Fruit fly (Drosophila melanogaster): ENCODE results near the gene ftz.

Gene ftz

dm6 chr3R:6870836-6871235 lies 6.7 kb downstream of the ftz start:
- TF ChIP-seq h (optimal IDR thresholded peaks at IDR 0.05) (no peak), psq (optimal IDR thresholded peaks at IDR 0.05) (no peak), Myc (optimal IDR thresholded peaks at IDR 0.05) (no peak), Sin3A (optimal IDR thresholded peaks at IDR 0.05) (no peak), insv (optimal IDR thresholded peaks at IDR 0.05) (no peak), ttk (optimal IDR thresholded peaks at IDR 0.05) (no peak)

dm6 chr3R:6881264-6882014 lies 17.3 kb downstream of the ftz start:
- TF ChIP-seq insv (optimal IDR thresholded peaks at IDR 0.05) (no peak), psq (optimal IDR thresholded peaks at IDR 0.05) (no peak), Myc (optimal IDR thresholded peaks at IDR 0.05) (no peak), Sin3A (optimal IDR thresholded peaks at IDR 0.05) (no peak), ttk (optimal IDR thresholded peaks at IDR 0.05) (no peak), h (optimal IDR thresholded peaks at IDR 0.05) (no peak)

DNA sequence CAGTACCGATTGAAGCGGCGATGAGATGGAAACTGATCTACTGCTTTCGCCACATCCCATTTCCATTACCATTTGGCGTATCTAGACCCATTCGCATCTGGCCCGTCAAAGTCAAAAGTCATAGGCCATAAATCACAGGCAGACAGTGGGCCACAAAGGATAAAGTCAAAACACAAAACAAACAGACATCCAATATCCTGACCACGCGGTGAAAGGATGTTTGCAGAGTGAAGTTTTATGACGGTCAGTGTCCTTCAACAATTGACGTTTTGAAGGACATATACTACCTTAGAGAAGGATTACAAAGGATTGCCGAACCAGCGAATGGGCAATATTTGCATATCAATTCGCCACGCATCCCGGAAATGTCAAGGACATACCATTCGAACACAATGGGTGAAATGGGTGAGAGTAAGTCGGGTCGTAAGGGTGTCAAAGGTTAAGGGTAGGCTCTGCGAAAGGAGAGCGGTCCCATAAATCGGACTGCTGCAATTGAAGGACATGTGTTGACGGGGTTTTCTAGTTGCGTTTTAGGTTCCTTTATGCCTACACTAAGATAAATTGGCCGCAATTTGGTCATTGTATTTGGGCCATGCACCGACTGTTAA lies 21.2 kb downstream of the ftz start:
- TF ChIP-seq Myc (optimal IDR thresholded peaks at IDR 0.05) = no peak
- TF ChIP-seq insv (optimal IDR thresholded peaks at IDR 0.05) = no peak
- no peak for TF ChIP-seq Sin3A (optimal IDR thresholded peaks at IDR 0.05)
- no peak for TF ChIP-seq h (optimal IDR thresholded peaks at IDR 0.05)
- no peak for TF ChIP-seq ttk (optimal IDR thresholded peaks at IDR 0.05)
- TF ChIP-seq psq (optimal IDR thresholded peaks at IDR 0.05) = no peak

- TF ChIP-seq insv (optimal IDR thresholded peaks at IDR 0.05) (no peak), Myc (optimal IDR thresholded peaks at IDR 0.05) (no peak), psq (optimal IDR thresholded peaks at IDR 0.05) (no peak), h (optimal IDR thresholded peaks at IDR 0.05) (no peak)
These were observed 24.7 kb downstream of the ftz start for dm6 chr3R:6888795-6889194.

- TF ChIP-seq insv (optimal IDR thresholded peaks at IDR 0.05) = no peak
- no peak for TF ChIP-seq h (optimal IDR thresholded peaks at IDR 0.05)
- no peak for TF ChIP-seq psq (optimal IDR thresholded peaks at IDR 0.05)
- TF ChIP-seq Sin3A (optimal IDR thresholded peaks at IDR 0.05) = no peak
- no peak for TF ChIP-seq ttk (optimal IDR thresholded peaks at IDR 0.05)
- TF ChIP-seq Myc (optimal IDR thresholded peaks at IDR 0.05) = no peak
These were observed 29.0 kb downstream of the ftz start for dm6 chr3R:6893137-6893578.

- TF ChIP-seq Myc (optimal IDR thresholded peaks at IDR 0.05) (no peak), Sin3A (optimal IDR thresholded peaks at IDR 0.05) (no peak), insv (optimal IDR thresholded peaks at IDR 0.05) (no peak), h (optimal IDR thresholded peaks at IDR 0.05) (no peak), ttk (optimal IDR thresholded peaks at IDR 0.05) (no peak)
These were observed 34.8 kb downstream of the ftz start for dm6 chr3R:6898922-6899321.

DNA sequence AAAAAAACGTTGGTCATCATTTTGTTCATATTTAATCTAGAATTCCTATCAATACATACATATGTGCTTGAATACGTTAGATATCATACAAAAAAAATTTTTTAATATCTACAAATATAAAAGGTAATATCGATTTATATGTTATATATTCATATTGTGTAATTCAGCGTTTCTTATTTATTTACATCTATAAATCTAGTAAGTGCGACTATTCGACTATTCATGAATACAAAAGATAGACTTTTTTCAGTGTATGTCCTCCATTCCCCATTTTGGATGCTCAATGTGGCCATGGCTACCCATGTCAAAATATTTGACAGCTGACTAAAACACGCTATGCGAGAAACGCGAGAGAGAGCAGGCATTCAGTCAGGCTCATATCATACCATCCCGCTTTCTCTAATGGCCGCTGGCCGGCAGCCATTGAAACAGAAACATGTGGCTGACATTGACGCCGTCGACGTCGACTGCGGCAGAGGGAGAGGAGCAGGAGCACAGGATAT lies 39.2 kb downstream of the ftz start:
- TF ChIP-seq ttk (optimal IDR thresholded peaks at IDR 0.05) (no peak), Sin3A (optimal IDR thresholded peaks at IDR 0.05) (no peak), h (optimal IDR thresholded peaks at IDR 0.05) (no peak), psq (optimal IDR thresholded peaks at IDR 0.05) (no peak), Myc (optimal IDR thresholded peaks at IDR 0.05) (no peak), insv (optimal IDR thresholded peaks at IDR 0.05) (no peak)

DNA sequence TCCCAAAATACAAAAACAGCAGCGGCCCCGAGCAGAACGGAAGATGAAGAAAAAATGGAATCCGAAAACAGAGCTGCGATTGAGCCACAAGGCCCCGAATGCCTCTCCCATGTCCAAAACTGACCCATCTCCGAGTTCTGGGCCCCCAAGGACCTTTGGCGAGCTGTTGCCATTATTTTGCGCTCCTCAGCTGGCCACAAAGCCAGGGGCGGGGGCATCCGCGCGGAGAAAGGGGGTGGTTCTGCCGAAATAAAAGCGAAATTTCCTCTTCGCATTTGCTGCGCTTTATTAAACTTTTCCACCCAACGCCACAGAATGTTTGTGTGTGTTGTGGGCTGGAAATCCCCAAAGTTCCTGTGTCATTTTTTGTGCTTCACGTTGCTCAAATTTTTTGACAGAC lies 40.2 kb downstream of the ftz start:
- no peak for TF ChIP-seq Myc (optimal IDR thresholded peaks at IDR 0.05)
- TF ChIP-seq insv (optimal IDR thresholded peaks at IDR 0.05) = no peak
- no peak for TF ChIP-seq psq (optimal IDR thresholded peaks at IDR 0.05)

- no peak for TF ChIP-seq ttk (optimal IDR thresholded peaks at IDR 0.05)
- TF ChIP-seq insv (optimal IDR thresholded peaks at IDR 0.05) = no peak
- no peak for TF ChIP-seq psq (optimal IDR thresholded peaks at IDR 0.05)
- TF ChIP-seq Sin3A (optimal IDR thresholded peaks at IDR 0.05) = no peak
- TF ChIP-seq Myc (optimal IDR thresholded peaks at IDR 0.05) = no peak
These were observed 44.0 kb downstream of the ftz start for dm6 chr3R:6908105-6908504.

- no peak for TF ChIP-seq h (optimal IDR thresholded peaks at IDR 0.05)
- TF ChIP-seq Myc (optimal IDR thresholded peaks at IDR 0.05) = no peak
- no peak for TF ChIP-seq psq (optimal IDR thresholded peaks at IDR 0.05)
- no peak for TF ChIP-seq insv (optimal IDR thresholded peaks at IDR 0.05)
- no peak for TF ChIP-seq ttk (optimal IDR thresholded peaks at IDR 0.05)
- TF ChIP-seq Sin3A (optimal IDR thresholded peaks at IDR 0.05) = no peak
These were observed 45.3 kb downstream of the ftz start for dm6 chr3R:6909418-6909817.

DNA sequence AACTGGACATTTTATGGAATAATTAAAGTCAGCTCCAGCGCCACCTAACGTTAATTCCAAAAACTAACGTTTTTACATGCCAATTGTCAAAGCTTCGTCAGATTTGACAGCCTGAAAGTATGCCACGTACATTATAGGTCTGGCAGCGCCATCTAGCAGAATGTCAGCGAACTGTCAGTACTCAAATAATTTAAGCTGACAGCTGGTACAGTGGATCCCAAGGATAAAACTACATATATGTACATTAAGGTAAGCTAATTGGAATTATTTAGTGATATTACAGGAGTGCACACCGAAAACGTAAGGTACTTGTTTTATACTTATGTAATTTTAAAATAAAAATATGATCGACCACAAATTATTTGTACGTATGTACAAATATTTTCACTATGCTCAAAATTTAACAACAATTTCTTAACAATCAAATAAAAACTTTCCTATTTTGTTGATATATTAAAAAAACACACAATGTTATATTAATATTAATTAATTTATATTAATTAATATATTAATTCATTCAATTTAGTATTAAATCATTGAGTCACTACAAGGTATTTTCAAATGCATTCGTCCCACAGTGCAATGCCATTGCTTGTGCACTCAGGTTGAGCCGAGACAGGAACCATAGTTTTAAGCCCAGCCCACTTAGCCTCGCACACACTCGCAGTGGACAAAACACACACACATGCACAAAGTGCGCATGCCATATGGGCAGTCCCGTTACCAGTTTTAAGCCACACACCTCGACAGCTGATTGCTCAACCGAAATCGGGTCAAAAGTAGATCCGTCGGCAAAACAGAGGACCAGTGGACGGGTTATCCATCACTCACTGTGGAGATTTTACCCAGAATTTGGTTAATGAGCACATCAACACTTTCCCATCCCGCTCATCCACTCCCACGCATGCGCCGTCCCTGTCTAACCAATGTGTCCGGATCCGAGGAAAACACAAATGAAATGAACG lies 48.4 kb downstream of the ftz start:
- no peak for TF ChIP-seq ttk (optimal IDR thresholded peaks at IDR 0.05)

DNA sequence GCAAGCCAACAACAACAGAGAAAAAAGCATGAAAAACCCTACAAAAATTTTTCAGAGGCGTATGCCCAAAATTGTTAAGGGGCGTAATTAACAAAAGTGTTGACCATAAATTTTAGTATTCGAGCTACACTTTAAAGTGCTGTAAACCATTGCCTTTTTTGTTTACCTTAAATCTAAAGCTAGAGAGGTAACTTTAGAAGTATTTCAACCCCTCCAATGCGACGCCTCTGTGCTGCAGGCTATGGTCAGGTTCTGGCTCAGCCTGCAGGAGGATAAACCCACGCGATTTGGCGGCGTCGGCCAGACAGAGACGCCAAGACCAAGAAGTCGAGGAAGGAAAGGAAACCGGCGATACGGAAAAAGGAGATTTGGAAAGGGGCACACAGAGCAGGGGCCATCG lies 50.3 kb downstream of the ftz start:
- TF ChIP-seq Sin3A (optimal IDR thresholded peaks at IDR 0.05) (no peak), ttk (optimal IDR thresholded peaks at IDR 0.05) (no peak), psq (optimal IDR thresholded peaks at IDR 0.05) (no peak), h (optimal IDR thresholded peaks at IDR 0.05) (no peak), insv (optimal IDR thresholded peaks at IDR 0.05) (no peak), Myc (optimal IDR thresholded peaks at IDR 0.05) (no peak)
